Fruit fly (Drosophila melanogaster) whole organism, embryonic: ENCODE measurements around the gene tho2.

Source experiments
- Atf6 ChIP-seq: fragments of 200-800 bp; sonication (Bioruptor generic); IDR thresholded peaks from 2 replicates; pipeline ENCODE4 v1.3.6; 2022; ENCODE audit warnings: missing biosample characterization, missing genetic modification characterization
- Bgb ChIP-seq: fragments of 200-800 bp; sonication (Bioruptor generic); IDR thresholded peaks from 2 replicates; pipeline ENCODE4 v1.3.6; 2022; ENCODE audit warnings: missing biosample characterization, missing genetic modification characterization; ENCODE audit not compliant: partially characterized antibody
- Blimp-1 ChIP-seq: fragments of 200-800 bp; sonication (Bioruptor generic); optimal IDR thresholded peaks from 3 replicates; lab custom pipeline; 2018; ENCODE audit warnings: missing biosample characterization, missing genetic modification characterization, mild to moderate bottlenecking, moderate library complexity, missing genetic modification reagents
- CG10462 ChIP-seq: fragments of 200-800 bp; sonication (Bioruptor generic); optimal IDR thresholded peaks from 2 replicates; lab custom pipeline; 2016; ENCODE audit warnings: missing biosample characterization, missing genetic modification characterization
- CG11085 ChIP-seq: fragments of 200-800 bp; sonication (Bioruptor generic); IDR thresholded peaks from 2 replicates; pipeline ENCODE4 v1.3.6; 2022; ENCODE audit warnings: missing biosample characterization, missing genetic modification characterization
- CG11560 ChIP-seq: fragments of 200-800 bp; sonication (Bioruptor generic); IDR thresholded peaks from 3 replicates; pipeline ENCODE4 v1.3.6; 2022; ENCODE audit warnings: missing biosample characterization, missing genetic modification characterization
- CG12299 ChIP-seq: fragments of 200-800 bp; sonication (Bioruptor generic); optimal IDR thresholded peaks from 2 replicates; lab custom pipeline; 2018; ENCODE audit warnings: missing biosample characterization, mild to moderate bottlenecking, missing genetic modification characterization
- CG15073 ChIP-seq: fragments of 200-800 bp; sonication (Bioruptor generic); optimal IDR thresholded peaks from 2 replicates; lab custom pipeline; 2016; ENCODE audit warnings: missing biosample characterization, missing genetic modification characterization
- CG16813 ChIP-seq: fragments of 200-800 bp; sonication (Bioruptor generic); IDR thresholded peaks from 3 replicates; pipeline ENCODE4 v1.3.6; 2022; ENCODE audit warnings: missing biosample characterization, missing genetic modification characterization; ENCODE audit not compliant: partially characterized antibody
- CG16815 ChIP-seq: fragments of 200-800 bp; sonication (Bioruptor generic); optimal IDR thresholded peaks from 3 replicates; lab custom pipeline; 2017; ENCODE audit warnings: missing biosample characterization, mild to moderate bottlenecking, missing genetic modification characterization
- CG17328 ChIP-seq: fragments of 200-800 bp; sonication (Bioruptor generic); IDR thresholded peaks from 2 replicates; pipeline ENCODE4 v1.3.6; 2022; ENCODE audit warnings: missing biosample characterization, missing genetic modification characterization
- CG31441 ChIP-seq: fragments of 200-800 bp; sonication (Bioruptor generic); IDR thresholded peaks from 2 replicates; pipeline ENCODE4 v1.3.6; 2022; ENCODE audit warnings: missing biosample characterization, missing genetic modification characterization
- CG32772 ChIP-seq: fragments of 200-800 bp; sonication (Bioruptor generic); IDR thresholded peaks from 2 replicates; pipeline ENCODE4 v1.3.6; 2022; ENCODE audit warnings: missing biosample characterization, missing genetic modification characterization
- CG4404 ChIP-seq: fragments of 200-800 bp; sonication (Bioruptor generic); IDR thresholded peaks from 2 replicates; pipeline ENCODE4 v1.3.6; 2022; ENCODE audit warnings: missing biosample characterization, missing genetic modification characterization
- CG5180 ChIP-seq: fragments of 200-800 bp; sonication (Bioruptor generic); optimal IDR thresholded peaks from 3 replicates; lab custom pipeline; 2017; ENCODE audit warnings: missing biosample characterization, missing genetic modification characterization, mild to moderate bottlenecking, moderate library complexity, missing genetic modification reagents
- CG6272 ChIP-seq: fragments of 200-800 bp; sonication (Bioruptor generic); IDR thresholded peaks from 2 replicates; pipeline ENCODE4 v1.3.6; 2022; ENCODE audit warnings: missing biosample characterization, missing genetic modification characterization
- CG6654 ChIP-seq: fragments of 200-800 bp; sonication (Bioruptor generic); optimal IDR thresholded peaks from 2 replicates; lab custom pipeline; 2017; ENCODE audit warnings: missing biosample characterization, mild to moderate bottlenecking, missing genetic modification characterization
- CG7372 ChIP-seq: fragments of 200-800 bp; sonication (Bioruptor generic); IDR thresholded peaks from 2 replicates; pipeline ENCODE4 v1.3.6; 2022; ENCODE audit warnings: missing biosample characterization, missing genetic modification characterization
- CG7745 ChIP-seq: fragments of 200-800 bp; sonication (Bioruptor generic); optimal IDR thresholded peaks from 2 replicates; lab custom pipeline; 2018; ENCODE audit warnings: missing biosample characterization, mild to moderate bottlenecking, missing genetic modification characterization, moderate library complexity
- CG7963 ChIP-seq: fragments of 200-800 bp; sonication (Bioruptor generic); IDR thresholded peaks from 3 replicates; pipeline ENCODE4 v1.3.6; 2022; ENCODE audit warnings: missing biosample characterization, missing genetic modification characterization; ENCODE audit not compliant: partially characterized antibody
- CG8478 ChIP-seq: fragments of >200 bp; optimal IDR thresholded peaks from 2 replicates; lab custom pipeline; 2018
- CG8924 ChIP-seq: fragments of 200-800 bp; optimal IDR thresholded peaks from 3 replicates; lab custom pipeline; 2019; ENCODE audit warnings: missing biosample characterization, mild to moderate bottlenecking, missing genetic modification characterization, moderate library complexity
- CG9876 ChIP-seq: fragments of 200-800 bp; sonication (Bioruptor generic); optimal IDR thresholded peaks from 2 replicates; lab custom pipeline; 2016; ENCODE audit warnings: missing biosample characterization, missing genetic modification characterization
- Camta ChIP-seq: fragments of 200-800 bp; sonication (Bioruptor generic); optimal IDR thresholded peaks from 2 replicates; lab custom pipeline; 2016; ENCODE audit warnings: missing biosample characterization, missing genetic modification characterization
- Drgx ChIP-seq: fragments of 200-800 bp; sonication (Bioruptor generic); IDR thresholded peaks from 2 replicates; pipeline ENCODE4 v1.3.6; 2022; ENCODE audit warnings: missing biosample characterization, missing genetic modification characterization
- HmgD ChIP-seq: fragments of 200-800 bp; sonication (Bioruptor generic); optimal IDR thresholded peaks from 3 replicates; lab custom pipeline; 2016; ENCODE audit warnings: missing biosample characterization, missing genetic modification characterization
- Hmx ChIP-seq: fragments of 200-800 bp; sonication (Bioruptor generic); optimal IDR thresholded peaks from 2 replicates; lab custom pipeline; 2016; ENCODE audit warnings: missing biosample characterization, missing genetic modification characterization
- NK7.1 ChIP-seq: fragments of 200-800 bp; sonication (Bioruptor generic); optimal IDR thresholded peaks from 3 replicates; lab custom pipeline; 2016; ENCODE audit warnings: missing biosample characterization, missing genetic modification characterization
- Oli ChIP-seq: fragments of 200-800 bp; sonication (Bioruptor generic); optimal IDR thresholded peaks from 2 replicates; lab custom pipeline; 2018; ENCODE audit warnings: missing biosample characterization, mild to moderate bottlenecking, missing genetic modification characterization, moderate library complexity
- Sox100B ChIP-seq: fragments of 200-800 bp; sonication (Bioruptor generic); optimal IDR thresholded peaks from 3 replicates; lab custom pipeline; 2018; ENCODE audit warnings: missing biosample characterization, mild to moderate bottlenecking, missing genetic modification characterization
- Sox102F ChIP-seq: fragments of 200-800 bp; sonication (Bioruptor generic); optimal IDR thresholded peaks from 2 replicates; lab custom pipeline; 2018; ENCODE audit warnings: missing biosample characterization, mild to moderate bottlenecking, missing genetic modification characterization, moderate library complexity
- Sry-δ ChIP-seq: fragments of 200-800 bp; sonication (Bioruptor generic); optimal IDR thresholded peaks from 2 replicates; lab custom pipeline; 2016; ENCODE audit warnings: missing biosample characterization, missing genetic modification characterization
- Usf ChIP-seq: fragments of 200-800 bp; sonication (Bioruptor generic); optimal IDR thresholded peaks from 2 replicates; lab custom pipeline; 2017; ENCODE audit warnings: missing genotype, missing biosample characterization, missing genetic modification characterization
- ato ChIP-seq: fragments of 200-800 bp; sonication (Bioruptor generic); IDR thresholded peaks from 2 replicates; pipeline ENCODE4 v1.3.6; 2022; ENCODE audit warnings: missing biosample characterization, missing genetic modification characterization; ENCODE audit not compliant: partially characterized antibody
- cato ChIP-seq: fragments of 200-800 bp; sonication (Bioruptor generic); optimal IDR thresholded peaks from 2 replicates; lab custom pipeline; 2016; ENCODE audit warnings: missing biosample characterization, missing genetic modification characterization, borderline replicate concordance
- corto ChIP-seq: fragments of 200-800 bp; sonication (Bioruptor generic); optimal IDR thresholded peaks from 2 replicates; lab custom pipeline; 2016; ENCODE audit warnings: missing biosample characterization, mild to moderate bottlenecking, missing genetic modification characterization, moderate library complexity
- crol ChIP-seq: fragments of 200-800 bp; sonication (Bioruptor generic); IDR thresholded peaks from 2 replicates; pipeline ENCODE4 v1.3.6; 2022; ENCODE audit warnings: missing biosample characterization, missing genetic modification characterization
- dan ChIP-seq: fragments of 200-800 bp; sonication (Bioruptor generic); IDR thresholded peaks from 2 replicates; pipeline ENCODE4 v1.3.6; 2022; ENCODE audit warnings: missing biosample characterization, missing genetic modification characterization
- her ChIP-seq: fragments of 200-800 bp; sonication (Bioruptor generic); optimal IDR thresholded peaks from 2 replicates; lab custom pipeline; 2016; ENCODE audit warnings: missing biosample characterization, missing genetic modification characterization
- mirr ChIP-seq: fragments of 200-800 bp; sonication (Bioruptor generic); optimal IDR thresholded peaks from 3 replicates; lab custom pipeline; 2018; ENCODE audit warnings: missing biosample characterization, mild to moderate bottlenecking, missing genetic modification characterization
- mld ChIP-seq: fragments of 200-800 bp; sonication (Bioruptor generic); IDR thresholded peaks from 3 replicates; pipeline ENCODE4 v1.3.6; 2022; ENCODE audit warnings: missing biosample characterization, missing genetic modification characterization; ENCODE audit not compliant: partially characterized antibody
- pb ChIP-seq: fragments of 200-800 bp; sonication (Bioruptor generic); optimal IDR thresholded peaks from 3 replicates; lab custom pipeline; 2016; ENCODE audit warnings: missing biosample characterization, missing genetic modification characterization
- sc ChIP-seq, 3 experiments: fragments of >200 bp in 2 of 3; fragments of 200-800 bp in 1 of 3; sonication (Bioruptor generic) in 1 of 3; optimal IDR thresholded peaks; 2 replicates in 2 of 3; 3 replicates in 1 of 3; lab custom pipeline; 2017; ENCODE audit warnings: mild to moderate bottlenecking in 1 of 3, missing biosample characterization in 1 of 3, missing genetic modification characterization in 1 of 3, missing genetic modification reagents in 1 of 3
- schlank ChIP-seq: fragments of 200-800 bp; sonication (Bioruptor generic); optimal IDR thresholded peaks from 2 replicates; lab custom pipeline; 2018; ENCODE audit warnings: missing biosample characterization, mild to moderate bottlenecking, missing genetic modification characterization
- sens-2 ChIP-seq: fragments of 200-800 bp; sonication (Bioruptor generic); IDR thresholded peaks from 2 replicates; pipeline ENCODE4 v1.3.6; 2022; ENCODE audit warnings: missing biosample characterization, missing genetic modification characterization
- tgo ChIP-seq: fragments of 200-800 bp; sonication (Bioruptor generic); IDR thresholded peaks from 3 replicates; pipeline ENCODE4 v1.3.6; 2022; ENCODE audit warnings: missing biosample characterization, missing genetic modification characterization
- tin ChIP-seq: fragments of 200-800 bp; sonication (Bioruptor generic); optimal IDR thresholded peaks from 3 replicates; lab custom pipeline; 2016; ENCODE audit warnings: missing biosample characterization, missing genetic modification characterization
- tll ChIP-seq, 2 experiments: fragments of 200-800 bp in 1 of 2; fragments of >200 bp in 1 of 2; sonication (Bioruptor generic) in 1 of 2; optimal IDR thresholded peaks; 2 replicates each; lab custom pipeline; 2017 to 2019; ENCODE audit warnings: missing biosample characterization in 2 of 2, missing genetic modification characterization in 2 of 2, mild to moderate bottlenecking in 1 of 2, moderate library complexity in 1 of 2
- zen2 ChIP-seq: fragments of 200-800 bp; sonication (Bioruptor generic); IDR thresholded peaks from 3 replicates; pipeline ENCODE4 v1.3.6; 2022; ENCODE audit warnings: missing biosample characterization, missing genetic modification characterization; ENCODE audit not compliant: partially characterized antibody
- zfh2 ChIP-seq: fragments of 200-800 bp; sonication (Bioruptor generic); optimal IDR thresholded peaks from 2 replicates; lab custom pipeline; 2016; ENCODE audit warnings: missing biosample characterization, missing genetic modification characterization

The tho2 gene

DNA sequence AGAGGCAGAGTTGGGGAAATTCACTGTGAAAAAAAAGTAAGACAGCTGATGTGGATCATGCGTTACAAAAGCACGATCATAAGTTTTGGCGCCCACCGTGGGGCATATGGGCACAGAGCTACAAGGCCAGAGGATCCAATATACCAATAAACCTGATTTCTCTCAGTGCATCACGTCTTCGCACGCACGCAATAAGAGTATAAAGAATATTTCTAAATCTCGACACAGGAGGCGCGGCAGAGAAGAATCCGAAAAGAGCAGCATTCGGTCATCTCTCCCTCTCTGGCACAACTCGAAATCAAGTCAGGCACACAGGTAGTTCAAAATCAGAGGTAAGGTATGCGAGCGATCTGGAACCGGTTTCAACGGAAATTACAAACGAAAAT, 18.6 kb upstream of the tho2 start (continued):
- TF ChIP-seq sc (optimal IDR thresholded peaks at IDR 0.05; lab: Kevin White, UChicago) = no peak
- peak; percentile 88 for TF ChIP-seq sc (GFP tag; optimal IDR thresholded peaks at IDR 0.05; lab: Kevin White, UChicago)
- peak; percentile 70; the same call in 2 of the 3 replicates for TF ChIP-seq CG11560
- TF ChIP-seq CG6654 (GFP tag; lab: Kevin White, UChicago) = peak; percentile 70
- TF ChIP-seq Sox100B (GFP tag; lab: Kevin White, UChicago) = peak; percentile 77
- TF ChIP-seq CG10462 (GFP tag; lab: Kevin White, UChicago) = peak; percentile 71
- peak; percentile 96 for TF ChIP-seq CG17328 (GFP tag; lab: Robert Waterston, UW)
- TF ChIP-seq CG15073 (GFP tag; lab: Kevin White, UChicago) = peak; percentile 26
- TF ChIP-seq CG31441 (GFP tag; lab: Robert Waterston, UW) = peak; percentile 91
- no peak for TF ChIP-seq mld (GFP tag; lab: Robert Waterston, UW)
- peak; percentile 96 for TF ChIP-seq dan
- peak; percentile 81 for TF ChIP-seq CG6272
- peak; percentile 77 for TF ChIP-seq Camta (GFP tag; lab: Kevin White, UChicago)
- TF ChIP-seq CG16815 (GFP tag; lab: Kevin White, UChicago) = peak; percentile 96
- TF ChIP-seq mirr = no peak
- TF ChIP-seq zen2 (GFP tag; lab: Robert Waterston, UW) = no peak
- TF ChIP-seq tgo (GFP tag; lab: Robert Waterston, UW) = peak; percentile 90
- peak; percentile 78 for TF ChIP-seq her
- TF ChIP-seq CG8478 (lab: Kevin White, UChicago) = no peak
- peak; percentile 82 for TF ChIP-seq zfh2 (GFP tag; lab: Kevin White, UChicago)
- TF ChIP-seq Atf6 = peak; percentile 84
- TF ChIP-seq CG7745 (tag; lab: Kevin White, UChicago) = peak; percentile 41
- peak; percentile 89 for TF ChIP-seq NK7.1
- peak; percentile 85 for TF ChIP-seq CG9876 (GFP tag; lab: Kevin White, UChicago)
- peak; percentile 74 for TF ChIP-seq crol
- peak; percentile 94 for TF ChIP-seq sens-2 (GFP tag; lab: Robert Waterston, UW)
- peak; percentile 82 for TF ChIP-seq CG7372 (GFP tag; lab: Robert Waterston, UW)
- TF ChIP-seq CG7963 (GFP tag; lab: Robert Waterston, UW) = no peak
- TF ChIP-seq CG5180 (GFP tag; lab: Kevin White, UChicago) = peak; percentile 72
- peak; percentile 90 for TF ChIP-seq Usf (GFP tag; lab: Kevin White, UChicago)
- TF ChIP-seq Oli (tag; lab: Kevin White, UChicago) = peak; percentile 87
- peak; percentile 39 for TF ChIP-seq Sry-δ (GFP tag; lab: Kevin White, UChicago)
- TF ChIP-seq CG8924 = peak; percentile 91
- peak; percentile 90 for TF ChIP-seq pb (GFP tag; lab: Kevin White, UChicago)
- TF ChIP-seq Sox102F (GFP tag; lab: Kevin White, UChicago) = peak; percentile 89
- no peak for TF ChIP-seq HmgD
- peak; percentile 81 for TF ChIP-seq CG11085 (GFP tag; lab: Robert Waterston, UW)
- TF ChIP-seq cato (GFP tag; lab: Kevin White, UChicago) = peak; percentile 72
- peak; percentile 72 for TF ChIP-seq corto (GFP tag; lab: Kevin White, UChicago)
- no peak for TF ChIP-seq CG16813 (GFP tag; lab: Robert Waterston, UW)
- TF ChIP-seq Hmx = peak; percentile 48
- TF ChIP-seq Drgx (GFP tag; lab: Robert Waterston, UW) = peak; percentile 91
- no peak for TF ChIP-seq ato (GFP tag; lab: Robert Waterston, UW)
- peak in 1 of 2 experiments; percentile 56 for TF ChIP-seq tll (GFP tag; optimal IDR thresholded peaks at IDR 0.05; lab: Kevin White, UChicago)
- TF ChIP-seq CG32772 (GFP tag; lab: Robert Waterston, UW) = peak; percentile 94
- TF ChIP-seq tin = peak; percentile 85
- TF ChIP-seq Blimp-1 (GFP tag; lab: Kevin White, UChicago) = peak; percentile 90
- TF ChIP-seq Bgb (GFP tag; lab: Robert Waterston, UW) = 0 out of 2 replicates have a peak, but pooled peaks have one; percentile 14
- peak; percentile 50 for TF ChIP-seq schlank (tag; lab: Kevin White, UChicago)
- TF ChIP-seq CG4404 = peak; percentile 96
- peak; percentile 67 for TF ChIP-seq CG12299 (tag; lab: Kevin White, UChicago)
